Worm (Caenorhabditis elegans) whole organism, L1 larva: Measurements from ENCODE around the gene K07E3.4.

Experiments
- C34B4.2 ChIP-seq: sonication (generic microtip); optimal IDR thresholded peaks from 2 replicates; lab custom pipeline; 2017; ENCODE audit warnings: mild to moderate bottlenecking, missing genetic modification characterization, missing compliant biosample characterization
- ceh-8 ChIP-seq: fragments of 200-800 bp; sonication (Bioruptor generic); optimal IDR thresholded peaks from 2 replicates; lab custom pipeline; 2018; ENCODE audit warnings: mild to moderate bottlenecking, missing genetic modification characterization, moderate library complexity, missing compliant biosample characterization
- jun-1 ChIP-seq: fragments of 150-350 bp; optimal IDR thresholded peaks from 2 replicates; lab custom pipeline; 2014; ENCODE audit warnings: missing biosample characterization, missing genetic modification reagents, missing genetic modification characterization
- lin-13 ChIP-seq: fragments of 150-350 bp; optimal IDR thresholded peaks from 2 replicates; lab custom pipeline; 2014; ENCODE audit warnings: missing biosample characterization, missing genetic modification reagents, missing genetic modification characterization
- nhr-12 ChIP-seq: sonication (generic microtip); optimal IDR thresholded peaks from 2 replicates; lab custom pipeline; 2017; ENCODE audit warnings: missing biosample characterization, missing genetic modification characterization
- nhr-84 ChIP-seq: sonication (generic microtip); optimal IDR thresholded peaks from 2 replicates; lab custom pipeline; 2017; ENCODE audit warnings: missing biosample characterization, missing genetic modification characterization
- snpc-4 ChIP-seq: fragments of 150-350 bp; optimal IDR thresholded peaks from 2 replicates; lab custom pipeline; 2014; ENCODE audit warnings: missing biosample characterization, missing genetic modification characterization
- unc-62 ChIP-seq: fragments of 150-350 bp; optimal IDR thresholded peaks from 2 replicates; lab custom pipeline; 2014; ENCODE audit warnings: missing biosample characterization, missing genetic modification reagents, missing genetic modification characterization

DNA sequence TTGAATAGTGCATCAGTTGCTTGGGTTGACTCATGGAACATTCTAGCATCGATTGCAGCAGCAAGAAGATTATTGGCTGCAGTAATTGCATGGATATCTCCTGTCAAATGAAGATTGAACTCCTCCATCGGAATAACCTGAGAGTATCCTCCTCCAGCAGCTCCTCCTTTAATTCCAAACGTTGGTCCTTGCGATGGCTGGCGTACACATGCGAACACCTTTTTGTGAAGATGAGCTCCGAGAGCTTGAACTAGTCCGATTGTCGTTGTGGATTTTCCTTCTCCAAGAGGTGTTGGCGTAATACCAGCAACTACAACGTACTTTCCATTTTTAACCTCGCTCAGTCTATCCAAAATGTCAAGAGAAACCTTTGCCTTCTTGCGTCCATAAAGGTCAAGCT, 1.1 kb downstream of the K07E3.4 start:
- TF ChIP-seq lin-13 (GFP tag; lab: Kevin White, UChicago) (no peak), jun-1 (tag; lab: Kevin White, UChicago) (no peak), nhr-12 (no peak), nhr-84 (tag; lab: Kevin White, UChicago) (no peak), snpc-4 (no peak), C34B4.2 (no peak), ceh-8 (GFP tag; lab: Kevin White, UChicago) (no peak), unc-62 (GFP tag; lab: Kevin White, UChicago) (no peak)
